Worm (Caenorhabditis elegans) whole organism, L4 larva: ENCODE results near the gene tmem-231.

Experiments used
- F10B5.3 ChIP-seq: sonication (generic microtip); optimal IDR thresholded peaks from 2 replicates; lab custom pipeline; 2016; ENCODE audit warnings: mild to moderate bottlenecking, missing genetic modification characterization, missing compliant biosample characterization
- F44E2.7 ChIP-seq: fragments of 200-800 bp; sonication (Bioruptor generic); IDR thresholded peaks from 2 replicates; pipeline ENCODE4 v2.1.2; 2022; ENCODE audit warnings: missing genetic modification characterization, missing compliant biosample characterization
- T20F7.1 ChIP-seq: fragments of 200-800 bp; sonication (Bioruptor generic); optimal IDR thresholded peaks from 2 replicates; lab custom pipeline; 2018; ENCODE audit warnings: mild to moderate bottlenecking, missing genetic modification characterization, missing compliant biosample characterization
- Y48G9A.11 ChIP-seq: fragments of 200-800 bp; sonication (Bioruptor generic); IDR thresholded peaks from 2 replicates; pipeline ENCODE4 v1.3.6; 2022; ENCODE audit warnings: missing genetic modification reagents, missing genetic modification characterization, missing compliant biosample characterization
- ZK337.2 ChIP-seq: fragments of 200-800 bp; sonication (Bioruptor generic); IDR thresholded peaks from 2 replicates; pipeline ENCODE4 v1.3.6; 2022; ENCODE audit warnings: missing genetic modification reagents, missing genetic modification characterization, missing compliant biosample characterization
- ZK546.5 ChIP-seq, 2 experiments: sonication (generic microtip); optimal IDR thresholded peaks; 2 replicates each; lab custom pipeline; 2017; ENCODE audit warnings: missing biosample characterization in 2 of 2, missing genetic modification characterization in 2 of 2
- aly-2 ChIP-seq: sonication (generic microtip); optimal IDR thresholded peaks from 2 replicates; lab custom pipeline; 2018; ENCODE audit warnings: missing biosample characterization, missing genetic modification characterization
- ama-1 ChIP-seq: fragments of 150-350 bp; optimal IDR thresholded peaks from 2 replicates; lab custom pipeline; 2014; ENCODE audit warnings: inconsistent platforms, mixed read lengths
- arid-1 ChIP-seq: fragments of 200-800 bp; sonication (Bioruptor generic); conservative IDR thresholded peaks from 2 replicates; pipeline ENCODE4 v1.3.6; 2022; ENCODE audit warnings: missing genetic modification reagents, missing genetic modification characterization, missing compliant biosample characterization
- attf-4 ChIP-seq: sonication (generic microtip); optimal IDR thresholded peaks from 3 replicates; lab custom pipeline; 2017; ENCODE audit warnings: missing biosample characterization, missing genetic modification characterization
- ceh-20 ChIP-seq: fragments of 200-800 bp; sonication (Bioruptor generic); IDR thresholded peaks from 2 replicates; pipeline ENCODE4 v1.3.6; 2022; ENCODE audit warnings: missing genetic modification reagents, missing genetic modification characterization, missing compliant biosample characterization
- ceh-32 ChIP-seq: sonication (generic microtip); optimal IDR thresholded peaks from 2 replicates; lab custom pipeline; 2016; ENCODE audit warnings: mild to moderate bottlenecking, missing genetic modification characterization, missing compliant biosample characterization; ENCODE audit not compliant: poor library complexity
- ceh-62 ChIP-seq: sonication (generic microtip); optimal IDR thresholded peaks from 2 replicates; lab custom pipeline; 2017; ENCODE audit warnings: missing biosample characterization, missing genetic modification characterization
- ceh-82 ChIP-seq: sonication (generic microtip); optimal IDR thresholded peaks from 2 replicates; lab custom pipeline; 2017; ENCODE audit warnings: missing biosample characterization, missing genetic modification characterization
- ces-1 ChIP-seq: fragments of 150-350 bp; sonication (generic microtip); optimal IDR thresholded peaks from 4 replicates; lab custom pipeline; 2014; ENCODE audit warnings: missing biosample characterization, missing genetic modification reagents, missing genetic modification characterization
- cey-2 ChIP-seq: sonication (generic microtip); optimal IDR thresholded peaks from 3 replicates; lab custom pipeline; 2017; ENCODE audit warnings: missing genetic modification characterization, mild to moderate bottlenecking, missing compliant biosample characterization, antibody characterized with exemption, borderline replicate concordance; ENCODE audit not compliant: insufficient read depth
- ctbp-1 ChIP-seq: fragments of 200-800 bp; sonication (Bioruptor generic); IDR thresholded peaks from 2 replicates; pipeline ENCODE4 v1.3.6; 2022; ENCODE audit warnings: missing genetic modification reagents, missing genetic modification characterization, missing compliant biosample characterization
- daf-8 ChIP-seq: fragments of 200-800 bp; sonication (Bioruptor generic); IDR thresholded peaks from 2 replicates; pipeline ENCODE4 v1.3.6; 2022; ENCODE audit warnings: missing genetic modification characterization, missing compliant biosample characterization
- dmd-6 ChIP-seq: fragments of 200-800 bp; sonication (Bioruptor generic); IDR thresholded peaks from 2 replicates; pipeline ENCODE4 v1.3.6; 2022; ENCODE audit warnings: missing genetic modification reagents, missing genetic modification characterization, missing compliant biosample characterization
- dve-1 ChIP-seq: sonication (generic microtip); optimal IDR thresholded peaks from 2 replicates; lab custom pipeline; 2017; ENCODE audit warnings: antibody characterized with exemption, mild to moderate bottlenecking, missing genetic modification characterization, missing compliant biosample characterization; ENCODE audit not compliant: insufficient read depth
- hlh-30 ChIP-seq: sonication (generic microtip); optimal IDR thresholded peaks from 2 replicates; lab custom pipeline; 2017; ENCODE audit warnings: antibody characterized with exemption, mild to moderate bottlenecking, missing genetic modification characterization, missing compliant biosample characterization; ENCODE audit not compliant: insufficient read depth
- jun-1 ChIP-seq: fragments of 150-350 bp; optimal IDR thresholded peaks from 2 replicates; lab custom pipeline; 2014; ENCODE audit warnings: missing biosample characterization, missing genetic modification reagents, missing genetic modification characterization
- lim-7 ChIP-seq: fragments of 200-800 bp; sonication (Bioruptor generic); IDR thresholded peaks from 2 replicates; pipeline ENCODE4 v1.3.6; 2022; ENCODE audit warnings: missing genetic modification characterization, missing compliant biosample characterization
- lin-1 ChIP-seq: fragments of 200-800 bp; sonication (Bioruptor generic); IDR thresholded peaks from 2 replicates; pipeline ENCODE4 v1.3.6; 2022; ENCODE audit warnings: missing genetic modification reagents, missing genetic modification characterization, missing compliant biosample characterization
- lin-13 ChIP-seq: fragments of 150-350 bp; optimal IDR thresholded peaks from 2 replicates; lab custom pipeline; 2014; ENCODE audit warnings: missing biosample characterization, missing genetic modification reagents, missing genetic modification characterization
- lin-29 ChIP-seq: fragments of 200-800 bp; sonication (Bioruptor generic); IDR thresholded peaks from 2 replicates; pipeline ENCODE4 v1.3.6; 2022; ENCODE audit warnings: missing genetic modification reagents, missing genetic modification characterization, missing compliant biosample characterization
- lin-38 ChIP-seq: fragments of 200-800 bp; sonication (Bioruptor generic); IDR thresholded peaks from 2 replicates; pipeline ENCODE4 v1.3.6; 2022; ENCODE audit warnings: missing genetic modification reagents, missing genetic modification characterization, missing compliant biosample characterization
- lin-39 ChIP-seq: fragments of 150-350 bp; optimal IDR thresholded peaks from 2 replicates; lab custom pipeline; 2014; ENCODE audit warnings: missing biosample characterization, missing genetic modification reagents, missing genetic modification characterization
- lir-3 ChIP-seq: sonication (generic microtip); optimal IDR thresholded peaks from 2 replicates; lab custom pipeline; 2016; ENCODE audit warnings: mild to moderate bottlenecking, missing genetic modification characterization, missing compliant biosample characterization
- madf-5 ChIP-seq, 2 experiments: fragments of 200-800 bp; sonication (Bioruptor generic); IDR thresholded peaks; 2 replicates each; pipeline ENCODE4 v1.3.6; 2022; ENCODE audit warnings: missing compliant biosample characterization in 2 of 2, missing genetic modification characterization in 2 of 2
- madf-9 ChIP-seq: fragments of 200-800 bp; sonication (Bioruptor generic); conservative IDR thresholded peaks from 2 replicates; pipeline ENCODE4 v1.3.6; 2022; ENCODE audit warnings: missing genetic modification reagents, missing genetic modification characterization, missing compliant biosample characterization
- mdl-1 ChIP-seq, 2 experiments: fragments of 150-350 bp in 1 of 2; sonication (generic microtip) in 1 of 2; optimal IDR thresholded peaks; 2 replicates each; lab custom pipeline; 2014 to 2017; ENCODE audit warnings: missing biosample characterization in 2 of 2, missing genetic modification characterization in 2 of 2
- mes-2 ChIP-seq: sonication (generic microtip); optimal IDR thresholded peaks from 2 replicates; lab custom pipeline; 2016; ENCODE audit warnings: missing genotype, mild to moderate bottlenecking, missing genetic modification characterization, missing compliant biosample characterization; ENCODE audit not compliant: poor library complexity, severe bottlenecking
- mxl-2 ChIP-seq: fragments of 200-800 bp; sonication (Bioruptor generic); conservative IDR thresholded peaks from 2 replicates; pipeline ENCODE4 v1.3.6; 2022; ENCODE audit warnings: missing genetic modification reagents, missing genetic modification characterization, missing compliant biosample characterization
- nhr-111 ChIP-seq: fragments of 200-800 bp; sonication (Bioruptor generic); optimal IDR thresholded peaks from 2 replicates; lab custom pipeline; 2018; ENCODE audit warnings: mild to moderate bottlenecking, missing genetic modification characterization, missing compliant biosample characterization
- nhr-25 ChIP-seq: sonication (generic microtip); optimal IDR thresholded peaks from 2 replicates; lab custom pipeline; 2017; ENCODE audit warnings: missing genetic modification characterization, mild to moderate bottlenecking, missing compliant biosample characterization, antibody characterized with exemption, moderate library complexity, borderline replicate concordance; ENCODE audit not compliant: insufficient read depth
- nhr-41 ChIP-seq: fragments of 200-800 bp; sonication (Bioruptor generic); IDR thresholded peaks from 2 replicates; pipeline ENCODE4 v1.3.6; 2022; ENCODE audit warnings: missing genetic modification reagents, missing genetic modification characterization, missing compliant biosample characterization
- nhr-48 ChIP-seq: sonication (generic microtip); optimal IDR thresholded peaks from 2 replicates; lab custom pipeline; 2016; ENCODE audit warnings: mild to moderate bottlenecking, missing genetic modification characterization, missing compliant biosample characterization
- nhr-6 ChIP-seq: fragments of 150-350 bp; optimal IDR thresholded peaks from 2 replicates; lab custom pipeline; 2014; ENCODE audit warnings: missing biosample characterization, missing genetic modification characterization
- nhr-77 ChIP-seq: fragments of 150-350 bp; optimal IDR thresholded peaks from 2 replicates; lab custom pipeline; 2014; ENCODE audit warnings: missing biosample characterization, missing genetic modification characterization
- pha-4 ChIP-seq, 2 experiments: fragments of 150-350 bp in 1 of 2; fragments of 200-800 bp in 1 of 2; sonication (Bioruptor generic) in 1 of 2; IDR thresholded peaks in 1 of 2; optimal IDR thresholded peaks in 1 of 2; 2 replicates each; pipeline versions ENCODE4 v1.3.6 to Lab custom; 2014 to 2022; ENCODE audit warnings: missing genetic modification characterization in 2 of 2, missing genetic modification reagents in 2 of 2, missing biosample characterization in 1 of 2, missing compliant biosample characterization in 1 of 2
- rbr-2 ChIP-seq: sonication (generic microtip); optimal IDR thresholded peaks from 2 replicates; lab custom pipeline; 2016; ENCODE audit warnings: missing genotype, missing genetic modification characterization, missing compliant biosample characterization
- skn-1 ChIP-seq: fragments of 150-350 bp; optimal IDR thresholded peaks from 2 replicates; lab custom pipeline; 2014; ENCODE audit warnings: missing biosample characterization, missing genetic modification characterization
- snpc-1.2 ChIP-seq: fragments of 200-800 bp; sonication (Bioruptor generic); IDR thresholded peaks from 2 replicates; pipeline ENCODE4 v1.3.6; 2022; ENCODE audit warnings: missing genetic modification reagents, missing genetic modification characterization, missing compliant biosample characterization
- snpc-4 ChIP-seq: fragments of 150-350 bp; optimal IDR thresholded peaks from 2 replicates; lab custom pipeline; 2014; ENCODE audit warnings: missing biosample characterization, missing genetic modification characterization
- spr-1 ChIP-seq: sonication (generic microtip); optimal IDR thresholded peaks from 2 replicates; lab custom pipeline; 2016; ENCODE audit warnings: mild to moderate bottlenecking, missing genetic modification characterization, missing compliant biosample characterization
- tra-1 ChIP-seq: fragments of 200-800 bp; sonication (Bioruptor generic); IDR thresholded peaks from 2 replicates; pipeline ENCODE4 v1.3.6; 2022; ENCODE audit warnings: missing genetic modification reagents, missing genetic modification characterization, missing compliant biosample characterization
- zip-11 ChIP-seq: fragments of 200-800 bp; sonication (Bioruptor generic); IDR thresholded peaks from 2 replicates; pipeline ENCODE4 v1.3.6; 2022; ENCODE audit warnings: missing genetic modification characterization, missing compliant biosample characterization
- zip-2 ChIP-seq: fragments of 150-350 bp; optimal IDR thresholded peaks from 2 replicates; lab custom pipeline; 2014; ENCODE audit warnings: missing biosample characterization, missing genetic modification characterization
- ztf-11 ChIP-seq: fragments of 150-350 bp; optimal IDR thresholded peaks from 2 replicates; lab custom pipeline; 2014; ENCODE audit warnings: missing biosample characterization, missing genetic modification characterization

tmem-231 gene

DNA sequence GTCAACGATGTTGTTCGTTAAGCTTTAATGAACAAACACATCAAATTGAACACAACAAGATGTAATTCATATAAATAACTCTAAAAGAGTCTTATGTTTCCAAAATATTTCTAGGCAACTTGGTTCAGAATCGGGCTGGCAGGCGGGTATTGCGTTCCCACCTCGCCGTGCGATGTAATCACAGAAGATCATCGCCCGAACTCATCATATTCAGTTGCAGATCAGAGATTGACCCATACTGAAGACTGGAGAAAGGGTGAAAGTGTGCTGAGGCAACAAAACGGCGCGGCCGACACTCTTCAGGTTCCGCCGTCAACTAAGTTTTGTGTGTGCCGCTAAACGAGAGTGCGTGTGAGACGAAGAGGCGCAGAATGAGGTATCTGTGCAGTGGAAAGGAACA is 1.9 kb downstream of the tmem-231 start (continued):
- peak; percentile 81 for TF ChIP-seq lin-38 (GFP tag; lab: Robert Waterston, UW)
- no peak for TF ChIP-seq lin-29 (GFP tag; lab: Robert Waterston, UW)
- no peak for TF ChIP-seq nhr-25
- TF ChIP-seq attf-4 (tag; lab: Kevin White, UChicago): no peak
- TF ChIP-seq zip-2 (tag; lab: Kevin White, UChicago): peak; percentile 22
- TF ChIP-seq lim-7 (GFP tag; lab: Robert Waterston, UW): peak; percentile 68
- peak; percentile 95 for TF ChIP-seq snpc-1.2 (GFP tag; lab: Robert Waterston, UW)
- TF ChIP-seq ceh-20 (GFP tag; lab: Robert Waterston, UW): peak; percentile 73; the same call in 1 of the 2 replicates
- TF ChIP-seq pha-4 (GFP tag; IDR thresholded peaks at IDR 0.05; lab: Robert Waterston, UW): peak; percentile 78
- TF ChIP-seq pha-4 (tag; optimal IDR thresholded peaks at IDR 0.05; lab: Kevin White, UChicago): no peak
- TF ChIP-seq ztf-11 (tag; lab: Kevin White, UChicago): no peak
- peak; percentile 11 to 25 for TF ChIP-seq mdl-1 (tag; optimal IDR thresholded peaks at IDR 0.05; lab: Kevin White, UChicago)
- peak; percentile 38 for TF ChIP-seq jun-1 (tag; lab: Kevin White, UChicago)
- peak; percentile 59 for TF ChIP-seq tra-1
- no peak for TF ChIP-seq lir-3
- TF ChIP-seq T20F7.1: peak; percentile 9
- TF ChIP-seq aly-2 (tag; lab: Kevin White, UChicago): no peak
- TF ChIP-seq nhr-77: peak; percentile 47
- no peak for TF ChIP-seq F44E2.7 (GFP tag; lab: Robert Waterston, UW)
- no peak for TF ChIP-seq zip-11 (GFP tag; lab: Robert Waterston, UW)
- no peak for TF ChIP-seq cey-2 (tag; lab: Kevin White, UChicago)
- TF ChIP-seq ZK337.2: no peak
- TF ChIP-seq arid-1: peak; percentile 88
- no peak for TF ChIP-seq daf-8 (GFP tag; lab: Robert Waterston, UW)
- TF ChIP-seq madf-9 (GFP tag; lab: Robert Waterston, UW): no peak; the same call in 1 of the 2 replicates
- peak; percentile 87 for TF ChIP-seq mes-2
- TF ChIP-seq ces-1 (GFP tag; lab: Kevin White, UChicago): no peak
- peak; percentile 86 for TF ChIP-seq F10B5.3 (tag; lab: Kevin White, UChicago)
- peak; percentile 44 for TF ChIP-seq ceh-32
- TF ChIP-seq lin-1: peak; percentile 74
- TF ChIP-seq ctbp-1 (GFP tag; lab: Robert Waterston, UW): no peak
- peak; percentile 94 for TF ChIP-seq snpc-4
- TF ChIP-seq rbr-2 (tag; lab: Kevin White, UChicago): peak; percentile 85
- TF ChIP-seq hlh-30 (tag; lab: Kevin White, UChicago): peak; percentile 72
- no peak for TF ChIP-seq mxl-2 (GFP tag; lab: Robert Waterston, UW)
- no peak for TF ChIP-seq nhr-41 (GFP tag; lab: Robert Waterston, UW)
- peak; percentile 78 for TF ChIP-seq nhr-48
- peak; percentile 2 for TF ChIP-seq nhr-6 (tag; lab: Kevin White, UChicago)
- no peak for TF ChIP-seq ceh-62
- TF ChIP-seq lin-13 (GFP tag; lab: Kevin White, UChicago): peak; percentile 78
- TF ChIP-seq ZK546.5 (tag; optimal IDR thresholded peaks at IDR 0.05; lab: Kevin White, UChicago): no peak
- TF ChIP-seq madf-5 (GFP tag; IDR thresholded peaks at IDR 0.05; lab: Robert Waterston, UW): 0 out of 4 replicates have a peak, but pooled peaks of 1 of the 2 experiments have one; percentile 31
- TF ChIP-seq ama-1 (lab: Kevin White, UChicago): peak; percentile 98
- TF ChIP-seq dve-1 (tag; lab: Kevin White, UChicago): peak; percentile 79
- TF ChIP-seq Y48G9A.11 (GFP tag; lab: Robert Waterston, UW): peak; percentile 83
- peak; percentile 83 for TF ChIP-seq dmd-6 (GFP tag; lab: Robert Waterston, UW)
- TF ChIP-seq nhr-111 (GFP tag; lab: Kevin White, UChicago): no peak
- TF ChIP-seq skn-1 (tag; lab: Kevin White, UChicago): no peak
- TF ChIP-seq spr-1: peak; percentile 94
- no peak for TF ChIP-seq ceh-82 (tag; lab: Kevin White, UChicago)
- TF ChIP-seq lin-39: no peak
